Worm (Caenorhabditis elegans) whole organism, L4 larva: Measurements from ENCODE around the gene cec-8.
A peak's percentile ranks its signal among the peaks of the same experiment; 100 is the strongest.

Experiments used
- F37D6.2 ChIP-seq: sonication (generic microtip); optimal IDR thresholded peaks from 2 replicates; lab custom pipeline; 2016; ENCODE audit warnings: mild to moderate bottlenecking, missing genetic modification characterization, missing compliant biosample characterization
- F49E8.2 ChIP-seq: sonication (generic microtip); optimal IDR thresholded peaks from 2 replicates; lab custom pipeline; 2016; ENCODE audit warnings: missing compliant biosample characterization, mild to moderate bottlenecking, missing genetic modification characterization, borderline replicate concordance
- Y5F2A.4 ChIP-seq: fragments of 200-800 bp; sonication (Bioruptor generic); optimal IDR thresholded peaks from 2 replicates; lab custom pipeline; 2018; ENCODE audit warnings: mild to moderate bottlenecking, missing genetic modification characterization, missing compliant biosample characterization
- ama-1 ChIP-seq: fragments of 150-350 bp; optimal IDR thresholded peaks from 2 replicates; lab custom pipeline; 2014; ENCODE audit warnings: inconsistent platforms, mixed read lengths
- ceh-20 ChIP-seq: fragments of 200-800 bp; sonication (Bioruptor generic); IDR thresholded peaks from 2 replicates; pipeline ENCODE4 v1.3.6; 2022; ENCODE audit warnings: missing genetic modification reagents, missing genetic modification characterization, missing compliant biosample characterization
- ceh-62 ChIP-seq: sonication (generic microtip); optimal IDR thresholded peaks from 2 replicates; lab custom pipeline; 2017; ENCODE audit warnings: missing biosample characterization, missing genetic modification characterization
- daf-19 ChIP-seq: fragments of 200-800 bp; sonication (Bioruptor generic); conservative IDR thresholded peaks from 2 replicates; pipeline ENCODE4 v1.3.6; 2022; ENCODE audit warnings: missing genetic modification characterization, missing compliant biosample characterization
- daf-8 ChIP-seq: fragments of 200-800 bp; sonication (Bioruptor generic); IDR thresholded peaks from 2 replicates; pipeline ENCODE4 v1.3.6; 2022; ENCODE audit warnings: missing genetic modification characterization, missing compliant biosample characterization
- dmd-9 ChIP-seq: fragments of 200-800 bp; sonication (Bioruptor generic); IDR thresholded peaks from 2 replicates; pipeline ENCODE4 v1.3.6; 2022; ENCODE audit warnings: missing genetic modification reagents, missing genetic modification characterization, missing compliant biosample characterization
- dpl-1 ChIP-seq: fragments of 150-350 bp; optimal IDR thresholded peaks from 2 replicates; lab custom pipeline; 2014; ENCODE audit warnings: missing biosample characterization, missing genetic modification reagents, missing genetic modification characterization
- dve-1 ChIP-seq: sonication (generic microtip); optimal IDR thresholded peaks from 2 replicates; lab custom pipeline; 2017; ENCODE audit warnings: antibody characterized with exemption, mild to moderate bottlenecking, missing genetic modification characterization, missing compliant biosample characterization; ENCODE audit not compliant: insufficient read depth
- egl-27 ChIP-seq: sonication (generic microtip); optimal IDR thresholded peaks from 3 replicates; lab custom pipeline; 2017; ENCODE audit warnings: missing biosample characterization, missing genetic modification reagents, missing genetic modification characterization
- fkh-10 ChIP-seq: fragments of 150-350 bp; optimal IDR thresholded peaks from 2 replicates; lab custom pipeline; 2014; ENCODE audit warnings: missing biosample characterization, missing genetic modification reagents, missing genetic modification characterization
- fos-1 ChIP-seq: fragments of 150-350 bp; optimal IDR thresholded peaks from 2 replicates; lab custom pipeline; 2014; ENCODE audit warnings: missing biosample characterization, missing genetic modification characterization
- hif-1 ChIP-seq, 2 experiments: sonication (generic microtip); optimal IDR thresholded peaks; 2 replicates each; lab custom pipeline; 2016 to 2017; ENCODE audit warnings: missing compliant biosample characterization in 2 of 2, missing genetic modification characterization in 2 of 2, missing genetic modification reagents in 2 of 2, missing genotype in 2 of 2, mild to moderate bottlenecking in 1 of 2
- hlh-30 ChIP-seq: sonication (generic microtip); optimal IDR thresholded peaks from 2 replicates; lab custom pipeline; 2017; ENCODE audit warnings: antibody characterized with exemption, mild to moderate bottlenecking, missing genetic modification characterization, missing compliant biosample characterization; ENCODE audit not compliant: insufficient read depth
- hmg-1.1 ChIP-seq: fragments of 200-800 bp; sonication (Bioruptor generic); IDR thresholded peaks from 2 replicates; pipeline ENCODE4 v1.3.6; 2022; ENCODE audit warnings: missing genetic modification reagents, missing genetic modification characterization, missing compliant biosample characterization
- lin-38 ChIP-seq: fragments of 200-800 bp; sonication (Bioruptor generic); IDR thresholded peaks from 2 replicates; pipeline ENCODE4 v1.3.6; 2022; ENCODE audit warnings: missing genetic modification reagents, missing genetic modification characterization, missing compliant biosample characterization
- lin-39 ChIP-seq: fragments of 150-350 bp; optimal IDR thresholded peaks from 2 replicates; lab custom pipeline; 2014; ENCODE audit warnings: missing biosample characterization, missing genetic modification reagents, missing genetic modification characterization
- mdt-29 ChIP-seq: fragments of 200-800 bp; sonication (Bioruptor generic); IDR thresholded peaks from 2 replicates; pipeline ENCODE4 v1.3.6; 2022; ENCODE audit warnings: missing genetic modification reagents, missing genetic modification characterization, missing compliant biosample characterization
- mes-2 ChIP-seq: sonication (generic microtip); optimal IDR thresholded peaks from 2 replicates; lab custom pipeline; 2016; ENCODE audit warnings: missing genotype, mild to moderate bottlenecking, missing genetic modification characterization, missing compliant biosample characterization; ENCODE audit not compliant: poor library complexity, severe bottlenecking
- nhr-11 ChIP-seq: fragments of 150-350 bp; optimal IDR thresholded peaks from 2 replicates; lab custom pipeline; 2014; ENCODE audit warnings: missing biosample characterization, missing genetic modification characterization
- nhr-111 ChIP-seq: fragments of 200-800 bp; sonication (Bioruptor generic); optimal IDR thresholded peaks from 2 replicates; lab custom pipeline; 2018; ENCODE audit warnings: mild to moderate bottlenecking, missing genetic modification characterization, missing compliant biosample characterization
- nhr-28 ChIP-seq: fragments of 150-350 bp; optimal IDR thresholded peaks from 2 replicates; lab custom pipeline; 2014; ENCODE audit warnings: missing biosample characterization, missing genetic modification characterization
- nhr-48 ChIP-seq: sonication (generic microtip); optimal IDR thresholded peaks from 2 replicates; lab custom pipeline; 2016; ENCODE audit warnings: mild to moderate bottlenecking, missing genetic modification characterization, missing compliant biosample characterization
- rbr-2 ChIP-seq: sonication (generic microtip); optimal IDR thresholded peaks from 2 replicates; lab custom pipeline; 2016; ENCODE audit warnings: missing genotype, missing genetic modification characterization, missing compliant biosample characterization
- sdz-12 ChIP-seq: fragments of 200-800 bp; sonication (Bioruptor generic); optimal IDR thresholded peaks from 2 replicates; lab custom pipeline; 2018; ENCODE audit warnings: mild to moderate bottlenecking, missing genetic modification characterization, missing compliant biosample characterization
- snpc-1.2 ChIP-seq: fragments of 200-800 bp; sonication (Bioruptor generic); IDR thresholded peaks from 2 replicates; pipeline ENCODE4 v1.3.6; 2022; ENCODE audit warnings: missing genetic modification reagents, missing genetic modification characterization, missing compliant biosample characterization
- spr-1 ChIP-seq: sonication (generic microtip); optimal IDR thresholded peaks from 2 replicates; lab custom pipeline; 2016; ENCODE audit warnings: mild to moderate bottlenecking, missing genetic modification characterization, missing compliant biosample characterization
- unc-39 ChIP-seq: sonication (generic microtip); optimal IDR thresholded peaks from 2 replicates; lab custom pipeline; 2017; ENCODE audit warnings: missing biosample characterization, missing genetic modification characterization
- unc-62 ChIP-seq, 3 experiments: fragments of 150-350 bp in 1 of 3; sonication (generic microtip); optimal IDR thresholded peaks in 2 of 3; peaks in 1 of 3; 1 replicate in 1 of 3; 2 replicates in 2 of 3; lab custom pipeline; 2014 to 2017; ENCODE audit warnings: missing biosample characterization in 3 of 3, missing genetic modification characterization in 3 of 3, missing genetic modification reagents in 3 of 3, missing genotype in 1 of 3

The cec-8 gene

DNA sequence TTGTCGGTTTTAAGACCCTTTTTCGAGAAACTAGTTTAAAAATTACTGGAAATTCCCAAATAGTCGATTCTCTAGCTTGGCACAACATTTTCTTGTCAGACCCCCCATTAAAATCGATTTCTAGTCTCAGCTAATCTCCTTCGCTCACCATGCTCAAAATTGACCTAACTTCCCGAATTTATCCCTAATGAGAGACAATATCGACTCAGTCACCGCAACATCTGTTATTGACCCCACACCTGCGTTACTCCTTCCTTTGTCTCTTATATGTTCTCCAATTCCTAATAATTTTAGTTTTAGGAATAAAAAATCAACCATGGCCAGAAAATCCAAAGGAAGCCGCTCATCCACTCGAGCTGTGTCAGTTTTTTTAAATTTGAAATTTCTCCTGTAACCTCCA is at the start of gene cec-8:
Gene cec-8 (plus strand): TSS at position 301 of the 400 bp plus-strand sequence.
- TF ChIP-seq mdt-29 (no peak), ama-1 (lab: Kevin White, UChicago) (no peak), egl-27 (tag; lab: Kevin White, UChicago) (no peak), nhr-48 (tag; lab: Kevin White, UChicago) (no peak)

- TF ChIP-seq rbr-2 (tag; lab: Kevin White, UChicago) = no peak
- TF ChIP-seq snpc-1.2 (GFP tag; lab: Robert Waterston, UW) = no peak
- TF ChIP-seq egl-27 (tag; lab: Kevin White, UChicago) = no peak
- no peak for TF ChIP-seq dpl-1 (GFP tag; lab: Kevin White, UChicago)
- TF ChIP-seq dve-1 (tag; lab: Kevin White, UChicago) = no peak
Measured at ce11 chrIII:381198-381597, 47.9 kb upstream of the cec-8 start, which contains the start of gene gsto-3. gsto-3 (minus strand) TSS chrIII:381298.

DNA sequence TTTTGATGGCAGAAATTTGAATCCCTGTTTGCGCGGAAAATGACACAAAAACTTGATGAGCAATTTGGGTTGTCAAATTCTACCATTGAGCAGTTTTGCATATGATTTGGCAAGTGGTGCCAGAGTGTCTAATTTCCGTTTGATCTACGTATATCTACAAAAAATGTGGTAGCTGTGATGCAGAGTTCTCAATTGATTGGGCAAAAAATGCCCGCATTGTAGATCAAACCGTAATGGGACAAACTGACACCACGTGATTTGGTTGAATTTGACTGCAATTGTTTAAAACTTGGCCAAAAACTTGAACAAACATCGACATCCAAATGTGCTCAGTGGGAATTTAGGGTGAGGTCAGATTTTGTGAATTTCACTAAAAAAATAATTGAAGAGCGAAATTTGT is 46.7 kb upstream of the cec-8 start, which contains the start of gene K10F12.7:
Gene K10F12.7 (minus strand): TSS at position 101 of the 400 bp plus-strand sequence.
- TF ChIP-seq spr-1 (tag; lab: Kevin White, UChicago) (no peak), hlh-30 (tag; lab: Kevin White, UChicago) (no peak), daf-19 (GFP tag; lab: Robert Waterston, UW) (no peak), fos-1 (tag; lab: Kevin White, UChicago) (no peak), Y5F2A.4 (no peak), sdz-12 (GFP tag; lab: Kevin White, UChicago) (no peak), nhr-111 (no peak), ceh-62 (no peak), ceh-20 (GFP tag; lab: Robert Waterston, UW) (no peak), hmg-1.1 (no peak), hif-1 (tag; optimal IDR thresholded peaks at IDR 0.05; lab: Kevin White, UChicago) (no peak), mdt-29 (no peak)
- TF ChIP-seq, all 104 proteins: peak for 0

DNA sequence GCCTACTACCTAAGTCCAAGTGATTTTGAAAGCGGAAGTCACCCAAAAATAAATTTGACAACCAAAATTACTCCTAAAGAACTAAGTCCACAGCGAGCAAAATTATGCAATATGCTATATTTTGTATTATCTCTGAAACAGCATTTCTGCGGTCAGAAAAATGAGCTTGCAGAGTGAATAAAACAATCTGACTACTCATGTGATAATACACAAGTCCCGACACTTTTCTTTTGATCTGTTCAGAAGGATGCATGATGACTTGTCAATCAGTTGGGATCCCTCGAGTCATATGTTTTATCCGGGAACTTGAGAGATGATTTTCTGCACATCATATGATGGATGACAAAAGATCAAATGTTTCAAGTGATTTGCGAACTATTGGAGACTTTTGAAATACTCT is 44.1 kb upstream of the cec-8 start:
- TF ChIP-seq hlh-30 (tag; lab: Kevin White, UChicago) (peak; percentile 20), lin-39 (tag; lab: Kevin White, UChicago) (no peak), unc-62 (GFP tag; optimal IDR thresholded peaks at IDR 0.05 in 1 of 2; lab: Kevin White, UChicago) (peak in 1 of 2 experiments; percentile 96), unc-62 (tag; optimal IDR thresholded peaks at IDR 0.05; lab: Kevin White, UChicago) (no peak)

- TF ChIP-seq daf-8 (no peak), unc-39 (tag; lab: Kevin White, UChicago) (no peak), mdt-29 (no peak), hlh-30 (tag; lab: Kevin White, UChicago) (peak; percentile 22), F37D6.2 (no peak), F49E8.2 (tag; lab: Kevin White, UChicago) (no peak), mes-2 (tag; lab: Kevin White, UChicago) (no peak), dmd-9 (GFP tag; lab: Robert Waterston, UW) (no peak), sdz-12 (GFP tag; lab: Kevin White, UChicago) (no peak), nhr-11 (tag; lab: Kevin White, UChicago) (no peak), fkh-10 (no peak), nhr-28 (tag; lab: Kevin White, UChicago) (peak; percentile 62), lin-38 (GFP tag; lab: Robert Waterston, UW) (no peak)
Measured at ce11 chrIII:400898-401297, 28.2 kb upstream of the cec-8 start.
